Worm (Caenorhabditis elegans) whole organism, L4/young adult: ENCODE data around the gene dod-22.

ENCODE experiments used
- W03F9.2 ChIP-seq: fragments of 150-350 bp; optimal IDR thresholded peaks from 2 replicates; lab custom pipeline; 2014; ENCODE audit warnings: missing biosample characterization, missing genetic modification characterization
- dao-5 ChIP-seq: sonication (generic microtip); optimal IDR thresholded peaks from 2 replicates; lab custom pipeline; 2016; ENCODE audit warnings: missing genotype, missing genetic modification characterization, moderate library complexity, missing compliant biosample characterization
- him-1 ChIP-seq: sonication (generic microtip); optimal IDR thresholded peaks from 2 replicates; lab custom pipeline; 2016; ENCODE audit warnings: missing genotype, missing genetic modification reagents, missing genetic modification characterization, missing compliant biosample characterization

Gene dod-22

ce11 chrIV:12995886-12996285, 30.7 kb downstream of the dod-22 start, which contains the start of gene K10D11.7:
Gene K10D11.7, minus strand, starts transcription at chrIV:12995986.
- TF ChIP-seq him-1 (tag; lab: Kevin White, UChicago) (no peak), W03F9.2 (tag; lab: Kevin White, UChicago) (no peak), dao-5 (no peak)

ce11 chrIV:12997560-12997959, 32.4 kb downstream of the dod-22 start:
- TF ChIP-seq W03F9.2 (tag; lab: Kevin White, UChicago) (no peak), him-1 (tag; lab: Kevin White, UChicago) (no peak), dao-5 (no peak)

ce11 chrIV:12999087-12999486, 33.9 kb downstream of the dod-22 start:
- TF ChIP-seq W03F9.2 (tag; lab: Kevin White, UChicago) (no peak), him-1 (tag; lab: Kevin White, UChicago) (no peak), dao-5 (no peak)

- no peak for TF ChIP-seq W03F9.2 (tag; lab: Kevin White, UChicago)
- no peak for TF ChIP-seq dao-5
- no peak for TF ChIP-seq him-1 (tag; lab: Kevin White, UChicago)
Observed at ce11 chrIV:13008405-13009208, 43.4 kb downstream of the dod-22 start, which contains the start of gene mbk-2. Gene mbk-2, plus strand, starts transcription at chrIV:13009158.

ce11 chrIV:13009507-13009906, 44.3 kb downstream of the dod-22 start:
- TF ChIP-seq dao-5 (no peak), W03F9.2 (tag; lab: Kevin White, UChicago) (no peak), him-1 (tag; lab: Kevin White, UChicago) (no peak)

ce11 chrIV:13013231-13013630, 48.1 kb downstream of the dod-22 start:
- TF ChIP-seq W03F9.2 (tag; lab: Kevin White, UChicago) (no peak), dao-5 (no peak), him-1 (tag; lab: Kevin White, UChicago) (no peak)

ce11 chrIV:13013711-13014341, 48.7 kb downstream of the dod-22 start:
- TF ChIP-seq him-1 (tag; lab: Kevin White, UChicago) (no peak), dao-5 (no peak), W03F9.2 (tag; lab: Kevin White, UChicago) (no peak)

ce11 chrIV:13015801-13016404, 50.7 kb downstream of the dod-22 start:
- peak; percentile 10 for TF ChIP-seq him-1 (tag; lab: Kevin White, UChicago)
- TF ChIP-seq W03F9.2 (tag; lab: Kevin White, UChicago) = no peak

ce11 chrIV:13016820-13017219, 51.6 kb downstream of the dod-22 start:
- no peak for TF ChIP-seq W03F9.2 (tag; lab: Kevin White, UChicago)
- no peak for TF ChIP-seq dao-5
